Fruit fly (Drosophila melanogaster) whole organism, embryonic: ENCODE data around the gene HisCl1.

Source experiments
- CG10267 ChIP-seq: fragments of 200-800 bp; sonication (Bioruptor generic); optimal IDR thresholded peaks from 2 replicates; lab custom pipeline; 2018; ENCODE audit warnings: missing biosample characterization, mild to moderate bottlenecking, missing genetic modification characterization, moderate library complexity
- CG11696 ChIP-seq: fragments of 200-800 bp; sonication (Bioruptor generic); IDR thresholded peaks from 2 replicates; pipeline ENCODE4 v1.3.6; 2022; ENCODE audit warnings: missing biosample characterization, missing genetic modification characterization
- CG12071 ChIP-seq: fragments of 200-800 bp; sonication (Bioruptor generic); optimal IDR thresholded peaks from 3 replicates; lab custom pipeline; 2018; ENCODE audit warnings: missing biosample characterization, mild to moderate bottlenecking, missing genetic modification characterization
- CG12236 ChIP-seq: fragments of 200-800 bp; sonication (Bioruptor generic); optimal IDR thresholded peaks from 2 replicates; lab custom pipeline; 2016; ENCODE audit warnings: missing biosample characterization, missing genetic modification characterization
- CG12391 ChIP-seq: fragments of 200-800 bp; sonication (Bioruptor generic); optimal IDR thresholded peaks from 3 replicates; lab custom pipeline; 2018; ENCODE audit warnings: missing biosample characterization, mild to moderate bottlenecking, missing genetic modification characterization, moderate library complexity
- CG12659 ChIP-seq: fragments of 200-800 bp; sonication (Bioruptor generic); optimal IDR thresholded peaks from 3 replicates; lab custom pipeline; 2017; ENCODE audit warnings: mild to moderate bottlenecking, missing biosample characterization, missing genetic modification reagents, missing genetic modification characterization
- CG13123 ChIP-seq: fragments of 200-800 bp; sonication (Bioruptor generic); optimal IDR thresholded peaks from 2 replicates; lab custom pipeline; 2016; ENCODE audit warnings: missing biosample characterization, missing genetic modification characterization
- CG13287 ChIP-seq: fragments of 200-800 bp; sonication (Bioruptor generic); IDR thresholded peaks from 2 replicates; pipeline ENCODE4 v1.3.6; 2022; ENCODE audit warnings: missing biosample characterization, missing genetic modification characterization; ENCODE audit not compliant: partially characterized antibody
- CG15011 ChIP-seq: fragments of 200-800 bp; sonication (Bioruptor generic); optimal IDR thresholded peaks from 3 replicates; lab custom pipeline; 2018; ENCODE audit warnings: missing biosample characterization, mild to moderate bottlenecking, missing genetic modification characterization
- CG1602 ChIP-seq: fragments of 200-800 bp; sonication (Bioruptor generic); optimal IDR thresholded peaks from 3 replicates; lab custom pipeline; 2016; ENCODE audit warnings: missing biosample characterization, missing genetic modification characterization
- CG18476 ChIP-seq: fragments of 200-800 bp; sonication (Bioruptor generic); optimal IDR thresholded peaks from 2 replicates; lab custom pipeline; 2016; ENCODE audit warnings: missing biosample characterization, mild to moderate bottlenecking, missing genetic modification characterization
- CG2120 ChIP-seq: fragments of 200-800 bp; sonication (Bioruptor generic); optimal IDR thresholded peaks from 3 replicates; lab custom pipeline; 2016; ENCODE audit warnings: missing biosample characterization, missing genetic modification characterization
- CG33213 ChIP-seq: fragments of 200-800 bp; sonication (Bioruptor generic); optimal IDR thresholded peaks from 3 replicates; lab custom pipeline; 2016; ENCODE audit warnings: missing biosample characterization, missing genetic modification characterization
- CG4617 ChIP-seq: fragments of 200-800 bp; sonication (Bioruptor generic); optimal IDR thresholded peaks from 3 replicates; lab custom pipeline; 2016; ENCODE audit warnings: missing biosample characterization, missing genetic modification characterization, borderline replicate concordance
- CG6791 ChIP-seq: fragments of 200-800 bp; sonication (Bioruptor generic); IDR thresholded peaks from 3 replicates; pipeline ENCODE4 v1.3.6; 2022; ENCODE audit warnings: missing biosample characterization, missing genetic modification characterization; ENCODE audit not compliant: partially characterized antibody
- CG7963 ChIP-seq: fragments of 200-800 bp; sonication (Bioruptor generic); IDR thresholded peaks from 3 replicates; pipeline ENCODE4 v1.3.6; 2022; ENCODE audit warnings: missing biosample characterization, missing genetic modification characterization; ENCODE audit not compliant: partially characterized antibody
- CG7987 ChIP-seq: fragments of 200-800 bp; sonication (Bioruptor generic); optimal IDR thresholded peaks from 2 replicates; lab custom pipeline; 2018; ENCODE audit warnings: missing biosample characterization, mild to moderate bottlenecking, missing genetic modification characterization, moderate library complexity
- CG9797 ChIP-seq: fragments of 200-800 bp; sonication (Bioruptor generic); optimal IDR thresholded peaks from 3 replicates; lab custom pipeline; 2018; ENCODE audit warnings: missing biosample characterization, mild to moderate bottlenecking, missing genetic modification characterization
- CG9817 ChIP-seq: fragments of 200-800 bp; sonication (Bioruptor generic); optimal IDR thresholded peaks from 2 replicates; lab custom pipeline; 2018; ENCODE audit warnings: missing biosample characterization, mild to moderate bottlenecking, missing genetic modification characterization, moderate library complexity
- CTCF ChIP-seq: fragments of 200-800 bp; sonication (Bioruptor generic); optimal IDR thresholded peaks from 2 replicates; lab custom pipeline; 2017; ENCODE audit warnings: missing biosample characterization, mild to moderate bottlenecking, missing genetic modification characterization, moderate library complexity
- CrebB ChIP-seq: fragments of 200-800 bp; sonication (Bioruptor generic); optimal IDR thresholded peaks from 3 replicates; lab custom pipeline; 2018; ENCODE audit warnings: missing biosample characterization, mild to moderate bottlenecking, missing genetic modification characterization
- Dad ChIP-seq: fragments of 200-800 bp; sonication (Bioruptor generic); optimal IDR thresholded peaks from 3 replicates; lab custom pipeline; 2016; ENCODE audit warnings: missing biosample characterization, missing genetic modification characterization
- Dll ChIP-seq: fragments of 200-800 bp; sonication (Bioruptor generic); IDR thresholded peaks from 4 replicates; pipeline ENCODE4 v1.3.6; 2022; ENCODE audit warnings: missing biosample characterization, missing genetic modification characterization; ENCODE audit not compliant: partially characterized antibody
- Elba2 ChIP-seq: fragments of 200-800 bp; sonication (Bioruptor generic); optimal IDR thresholded peaks from 3 replicates; lab custom pipeline; 2016; ENCODE audit warnings: missing biosample characterization, missing genetic modification characterization
- HmgD ChIP-seq: fragments of 200-800 bp; sonication (Bioruptor generic); optimal IDR thresholded peaks from 3 replicates; lab custom pipeline; 2016; ENCODE audit warnings: missing biosample characterization, missing genetic modification characterization
- MTF-1 ChIP-seq: fragments of 200-800 bp; sonication (Bioruptor generic); optimal IDR thresholded peaks from 2 replicates; lab custom pipeline; 2018; ENCODE audit warnings: missing biosample characterization, mild to moderate bottlenecking, missing genetic modification characterization, borderline replicate concordance
- NFAT ChIP-seq: fragments of 200-800 bp; sonication (Bioruptor generic); IDR thresholded peaks from 2 replicates; pipeline ENCODE4 v1.3.6; 2022; ENCODE audit warnings: missing biosample characterization, missing genetic modification characterization
- Opbp ChIP-seq: fragments of 200-800 bp; sonication (Bioruptor generic); IDR thresholded peaks from 3 replicates; pipeline ENCODE4 v1.3.6; 2022; ENCODE audit warnings: missing biosample characterization, missing genetic modification characterization; ENCODE audit not compliant: partially characterized antibody
- Pdp1 ChIP-seq, 2 experiments: fragments of 200-800 bp; sonication (Bioruptor generic); optimal IDR thresholded peaks; 3 replicates each; lab custom pipeline; 2016; ENCODE audit warnings: missing biosample characterization in 2 of 2, missing genetic modification characterization in 2 of 2, mild to moderate bottlenecking in 1 of 2, moderate library complexity in 1 of 2
- Poxn ChIP-seq: fragments of 200-800 bp; sonication (Bioruptor generic); IDR thresholded peaks from 2 replicates; pipeline ENCODE4 v1.3.6; 2022; ENCODE audit warnings: missing biosample characterization, missing genetic modification characterization
- Sox102F ChIP-seq: fragments of 200-800 bp; sonication (Bioruptor generic); optimal IDR thresholded peaks from 2 replicates; lab custom pipeline; 2018; ENCODE audit warnings: missing biosample characterization, mild to moderate bottlenecking, missing genetic modification characterization, moderate library complexity
- Sry-β ChIP-seq: fragments of 200-800 bp; sonication (Bioruptor generic); optimal IDR thresholded peaks from 2 replicates; lab custom pipeline; 2018; ENCODE audit warnings: missing biosample characterization, mild to moderate bottlenecking, missing genetic modification characterization, moderate library complexity
- Sry-δ ChIP-seq: fragments of 200-800 bp; sonication (Bioruptor generic); optimal IDR thresholded peaks from 2 replicates; lab custom pipeline; 2016; ENCODE audit warnings: missing biosample characterization, missing genetic modification characterization
- Taf1 ChIP-seq: fragments of 200-800 bp; sonication (Bioruptor generic); IDR thresholded peaks from 2 replicates; pipeline ENCODE4 v1.3.6; 2022; ENCODE audit warnings: missing biosample characterization, missing genetic modification characterization
- ab ChIP-seq: fragments of 200-800 bp; sonication (Bioruptor generic); optimal IDR thresholded peaks from 2 replicates; lab custom pipeline; 2016; ENCODE audit warnings: missing biosample characterization, missing genetic modification characterization
- amos ChIP-seq: fragments of 200-800 bp; sonication (Bioruptor generic); IDR thresholded peaks from 2 replicates; pipeline ENCODE4 v1.3.6; 2022; ENCODE audit warnings: missing biosample characterization, missing genetic modification characterization; ENCODE audit not compliant: partially characterized antibody
- ato ChIP-seq: fragments of 200-800 bp; sonication (Bioruptor generic); IDR thresholded peaks from 2 replicates; pipeline ENCODE4 v1.3.6; 2022; ENCODE audit warnings: missing biosample characterization, missing genetic modification characterization; ENCODE audit not compliant: partially characterized antibody
- chn ChIP-seq: fragments of 200-800 bp; sonication (Bioruptor generic); optimal IDR thresholded peaks from 2 replicates; lab custom pipeline; 2016; ENCODE audit warnings: missing biosample characterization, missing genetic modification characterization
- disco-r ChIP-seq: fragments of 200-800 bp; sonication (Bioruptor generic); optimal IDR thresholded peaks from 2 replicates; lab custom pipeline; 2016; ENCODE audit warnings: missing biosample characterization, missing genetic modification characterization
- dysf ChIP-seq: fragments of 200-800 bp; sonication (Bioruptor generic); IDR thresholded peaks from 3 replicates; pipeline ENCODE4 v1.3.6; 2022; ENCODE audit warnings: missing biosample characterization, missing genetic modification characterization
- gem ChIP-seq: fragments of 200-800 bp; sonication (Bioruptor generic); optimal IDR thresholded peaks from 2 replicates; lab custom pipeline; 2019; ENCODE audit warnings: missing biosample characterization, mild to moderate bottlenecking, missing genetic modification characterization, moderate library complexity
- hkb ChIP-seq, 2 experiments: fragments of 200-800 bp in 1 of 2; fragments of >200 bp in 1 of 2; sonication (Bioruptor generic) in 1 of 2; IDR thresholded peaks in 1 of 2; optimal IDR thresholded peaks in 1 of 2; 2 replicates each; pipeline versions ENCODE4 v1.3.6 to Lab custom; 2017 to 2022; ENCODE audit warnings: missing biosample characterization in 1 of 2, missing genetic modification characterization in 1 of 2
- insv ChIP-seq, 2 experiments: fragments of 200-800 bp; sonication (Bioruptor generic); optimal IDR thresholded peaks; 3 replicates each; lab custom pipeline; 2016 to 2018; ENCODE audit warnings: missing biosample characterization in 2 of 2, missing genetic modification characterization in 2 of 2
- org-1 ChIP-seq: fragments of 200-800 bp; sonication (Bioruptor generic); optimal IDR thresholded peaks from 2 replicates; lab custom pipeline; 2017; ENCODE audit warnings: missing biosample characterization, missing genetic modification characterization
- pzg ChIP-seq: fragments of 200-800 bp; sonication (Bioruptor generic); optimal IDR thresholded peaks from 3 replicates; lab custom pipeline; 2018; ENCODE audit warnings: missing biosample characterization, mild to moderate bottlenecking, missing genetic modification characterization, moderate library complexity
- sens ChIP-seq: fragments of 200-800 bp; sonication (Bioruptor generic); peaks from one replicate; lab custom pipeline; 2016; ENCODE audit warnings: missing biosample characterization, missing genetic modification characterization
- seq ChIP-seq: fragments of 200-800 bp; sonication (Bioruptor generic); IDR thresholded peaks from 2 replicates; pipeline ENCODE4 v1.3.6; 2022; ENCODE audit warnings: missing biosample characterization, missing genetic modification characterization
- sima ChIP-seq: fragments of 200-800 bp; sonication (Bioruptor generic); optimal IDR thresholded peaks from 2 replicates; lab custom pipeline; 2016; ENCODE audit warnings: missing biosample characterization, missing genetic modification characterization
- slbo ChIP-seq: fragments of 200-800 bp; sonication (Bioruptor generic); IDR thresholded peaks from 2 replicates; pipeline ENCODE4 v1.3.6; 2022; ENCODE audit warnings: missing biosample characterization, missing genetic modification characterization
- vfl ChIP-seq: fragments of 200-800 bp; sonication (Bioruptor generic); optimal IDR thresholded peaks from 2 replicates; lab custom pipeline; 2016; ENCODE audit warnings: missing biosample characterization, missing genetic modification characterization

Gene HisCl1

dm6 chr3R:11796780-11797179 is 9.8 kb downstream of the HisCl1 start, which contains the start of gene Sbf (continued):
- peak; percentile 1 for TF ChIP-seq CrebB (tag; lab: Kevin White, UChicago)
- TF ChIP-seq Sry-δ (GFP tag; lab: Kevin White, UChicago), result peak; percentile 72
- peak; percentile 34 for TF ChIP-seq CG2120 (GFP tag; lab: Kevin White, UChicago)
- peak; percentile 49 for TF ChIP-seq CG33213
- peak; percentile 28; the same call in 1 of the 2 replicates for TF ChIP-seq slbo (GFP tag; lab: Robert Waterston, UW)
- no peak for TF ChIP-seq Taf1 (GFP tag; lab: Robert Waterston, UW)
- TF ChIP-seq hkb (optimal IDR thresholded peaks at IDR 0.05; lab: Kevin White, UChicago), result no peak
- no peak for TF ChIP-seq hkb (GFP tag; IDR thresholded peaks at IDR 0.05; lab: Robert Waterston, UW)
- TF ChIP-seq seq (GFP tag; lab: Robert Waterston, UW), result no peak
- peak; percentile 89 for TF ChIP-seq pzg (GFP tag; lab: Kevin White, UChicago)
- TF ChIP-seq vfl (GFP tag; lab: Kevin White, UChicago), result peak; percentile 52
- peak; percentile 28 for TF ChIP-seq HmgD (GFP tag; lab: Kevin White, UChicago)
- peak; percentile 87 for TF ChIP-seq CG6791 (GFP tag; lab: Robert Waterston, UW)
- no peak for TF ChIP-seq ab (GFP tag; lab: Kevin White, UChicago)
- peak; percentile 92 for TF ChIP-seq Opbp (GFP tag; lab: Robert Waterston, UW)
- TF ChIP-seq CG12391 (tag; lab: Kevin White, UChicago), result peak; percentile 34
- peak; percentile 25 for TF ChIP-seq CTCF (GFP tag; lab: Kevin White, UChicago)
- no peak for TF ChIP-seq Poxn
- TF ChIP-seq CG13123, result no peak
- no peak for TF ChIP-seq CG18476 (GFP tag; lab: Kevin White, UChicago)
- TF ChIP-seq Sry-β, result no peak
- peak; percentile 92 for TF ChIP-seq CG13287 (GFP tag; lab: Robert Waterston, UW)
- TF ChIP-seq chn (GFP tag; lab: Kevin White, UChicago), result no peak
- no peak for TF ChIP-seq CG15011 (GFP tag; lab: Kevin White, UChicago)
- TF ChIP-seq org-1 (GFP tag; lab: Kevin White, UChicago), result no peak
- peak; percentile 84 for TF ChIP-seq Dll (GFP tag; lab: Robert Waterston, UW)
- TF ChIP-seq Elba2 (GFP tag; lab: Kevin White, UChicago), result peak; percentile 69
- TF ChIP-seq ato (GFP tag; lab: Robert Waterston, UW), result peak; percentile 83
- TF ChIP-seq CG7963 (GFP tag; lab: Robert Waterston, UW), result peak; percentile 81; the same call in 2 of the 3 replicates
- TF ChIP-seq CG10267 (tag; lab: Kevin White, UChicago), result peak; percentile 98

- TF ChIP-seq CG12659 (GFP tag; lab: Kevin White, UChicago) (no peak), CG1602 (no peak), CG7987 (GFP tag; lab: Kevin White, UChicago) (no peak), Elba2 (GFP tag; lab: Kevin White, UChicago) (no peak), Sox102F (GFP tag; lab: Kevin White, UChicago) (peak; percentile 5), CG12236 (no peak), dysf (GFP tag; lab: Robert Waterston, UW) (no peak), disco-r (GFP tag; lab: Kevin White, UChicago) (no peak), Dad (GFP tag; lab: Kevin White, UChicago) (no peak), CG15011 (GFP tag; lab: Kevin White, UChicago) (no peak), CG4617 (GFP tag; lab: Kevin White, UChicago) (no peak), gem (tag; lab: Kevin White, UChicago) (peak; percentile 11), Pdp1 (GFP tag; optimal IDR thresholded peaks at IDR 0.05; lab: Kevin White, UChicago) (peak in 1 of 2 experiments; percentile 26), CG9797 (GFP tag; lab: Kevin White, UChicago) (no peak), sima (GFP tag; lab: Kevin White, UChicago) (no peak), NFAT (GFP tag; lab: Robert Waterston, UW) (no peak), CG9817 (tag; lab: Kevin White, UChicago) (no peak), amos (no peak), CG11696 (GFP tag; lab: Robert Waterston, UW) (peak; percentile 75), MTF-1 (GFP tag; lab: Kevin White, UChicago) (no peak), insv (GFP tag; optimal IDR thresholded peaks at IDR 0.05; lab: Kevin White, UChicago) (no peak), CG12071 (no peak), sens (GFP tag; lab: Kevin White, UChicago) (peak; percentile 72)
These were observed 18.6 kb downstream of the HisCl1 start for dm6 chr3R:11805584-11805983.
